Fruit fly (Drosophila melanogaster): ENCODE data around the gene CG7974.

Gene CG7974

dm6 chr3L:1636886-1637285 is 28.1 kb upstream of the CG7974 start:
- no peak for TF ChIP-seq cnc (optimal IDR thresholded peaks at IDR 0.05)
- no peak for TF ChIP-seq cic (GFP tag; optimal IDR thresholded peaks at IDR 0.05)
- no peak for TF ChIP-seq CG14711 (tag; optimal IDR thresholded peaks at IDR 0.05)
- TF ChIP-seq bab1 (GFP tag; optimal IDR thresholded peaks at IDR 0.05): no peak
- TF ChIP-seq CG5204 (GFP tag; optimal IDR thresholded peaks at IDR 0.05): no peak
- no peak for TF ChIP-seq Mnt (GFP tag; optimal IDR thresholded peaks at IDR 0.05)
- no peak for TF ChIP-seq ovo (GFP tag; optimal IDR thresholded peaks at IDR 0.05)
- TF ChIP-seq Hr96 (GFP tag; optimal IDR thresholded peaks at IDR 0.05): no peak
- no peak for TF ChIP-seq CG11617 (GFP tag; optimal IDR thresholded peaks at IDR 0.05)
- TF ChIP-seq CG7045 (GFP tag; optimal IDR thresholded peaks at IDR 0.05): no peak
- TF ChIP-seq CG7101 (tag; optimal IDR thresholded peaks at IDR 0.05): no peak

- no peak for TF ChIP-seq ovo (GFP tag; optimal IDR thresholded peaks at IDR 0.05)
- no peak for TF ChIP-seq toe (GFP tag; optimal IDR thresholded peaks at IDR 0.05)
- TF ChIP-seq tj (GFP tag; optimal IDR thresholded peaks at IDR 0.05): no peak
- TF ChIP-seq pad (GFP tag; optimal IDR thresholded peaks at IDR 0.05): no peak
- TF ChIP-seq kay (GFP tag; ENCODE audit: borderline replicate concordance): no peak
- TF ChIP-seq CG11617 (GFP tag; optimal IDR thresholded peaks at IDR 0.05): no peak
- no peak for TF ChIP-seq CG7101 (tag; optimal IDR thresholded peaks at IDR 0.05)
- TF ChIP-seq CG14711 (tag; optimal IDR thresholded peaks at IDR 0.05): no peak
- no peak for TF ChIP-seq CG33017 (tag; optimal IDR thresholded peaks at IDR 0.05)
- TF ChIP-seq bab1 (GFP tag; optimal IDR thresholded peaks at IDR 0.05): no peak
- no peak for TF ChIP-seq cnc (optimal IDR thresholded peaks at IDR 0.05)
These were observed 27.3 kb upstream of the CG7974 start, which contains the start of gene nSyb for dm6 chr3L:1637652-1638051. Gene nSyb, minus strand, starts transcription at chr3L:1637752.

- TF ChIP-seq CG11617 (GFP tag; optimal IDR thresholded peaks at IDR 0.05) (peak; percentile 65), tj (GFP tag; optimal IDR thresholded peaks at IDR 0.05) (peak; percentile 50), CG7101 (tag; optimal IDR thresholded peaks at IDR 0.05) (peak; percentile 78), Clk (GFP tag; optimal IDR thresholded peaks at IDR 0.05) (peak; percentile 68), CG33017 (tag; optimal IDR thresholded peaks at IDR 0.05) (peak; percentile 65), CG12768 (GFP tag; optimal IDR thresholded peaks at IDR 0.05) (peak; percentile 69), cnc (optimal IDR thresholded peaks at IDR 0.05) (no peak), toe (GFP tag; optimal IDR thresholded peaks at IDR 0.05) (peak; percentile 90), Crg-1 (GFP tag; optimal IDR thresholded peaks at IDR 0.05) (peak; percentile 65), Hr96 (GFP tag; optimal IDR thresholded peaks at IDR 0.05) (peak; percentile 84), kay (GFP tag; ENCODE audit: borderline replicate concordance) (no peak), CG1620 (GFP tag; optimal IDR thresholded peaks at IDR 0.05) (peak; percentile 83), CG7045 (GFP tag; optimal IDR thresholded peaks at IDR 0.05) (peak; percentile 75), bab1 (GFP tag; optimal IDR thresholded peaks at IDR 0.05) (peak; percentile 56), CG5204 (GFP tag; optimal IDR thresholded peaks at IDR 0.05) (no peak), CG14711 (tag; optimal IDR thresholded peaks at IDR 0.05) (peak; percentile 73), Mnt (GFP tag; optimal IDR thresholded peaks at IDR 0.05) (peak; percentile 59), ovo (GFP tag; optimal IDR thresholded peaks at IDR 0.05) (peak; percentile 58), pad (GFP tag; optimal IDR thresholded peaks at IDR 0.05) (peak; percentile 68), cic (GFP tag; optimal IDR thresholded peaks at IDR 0.05) (no peak)
These were observed 25.6 kb upstream of the CG7974 start, which contains the start of the genes Mettl2 and Bgb for dm6 chr3L:1639185-1639812. Gene Mettl2, minus strand, starts transcription at chr3L:1639235. Gene Bgb, plus strand, starts transcription at chr3L:1639711.

- TF ChIP-seq Crg-1 (GFP tag; optimal IDR thresholded peaks at IDR 0.05) (peak; percentile 97), kay (GFP tag; ENCODE audit: borderline replicate concordance) (no peak), cnc (optimal IDR thresholded peaks at IDR 0.05) (no peak), CG12768 (GFP tag; optimal IDR thresholded peaks at IDR 0.05) (peak; percentile 96), pad (GFP tag; optimal IDR thresholded peaks at IDR 0.05) (peak; percentile 86), CG7101 (tag; optimal IDR thresholded peaks at IDR 0.05) (peak; percentile 97), Clk (GFP tag; optimal IDR thresholded peaks at IDR 0.05) (peak; percentile 91), tj (GFP tag; optimal IDR thresholded peaks at IDR 0.05) (peak; percentile 76), ovo (GFP tag; optimal IDR thresholded peaks at IDR 0.05) (peak; percentile 84), toe (GFP tag; optimal IDR thresholded peaks at IDR 0.05) (peak; percentile 97), bab1 (GFP tag; optimal IDR thresholded peaks at IDR 0.05) (peak; percentile 98), CG11617 (GFP tag; optimal IDR thresholded peaks at IDR 0.05) (peak; percentile 94), Mnt (GFP tag; optimal IDR thresholded peaks at IDR 0.05) (peak; percentile 91), CG7045 (GFP tag; optimal IDR thresholded peaks at IDR 0.05) (peak; percentile 96), Hr96 (GFP tag; optimal IDR thresholded peaks at IDR 0.05) (peak; percentile 93), CG5204 (GFP tag; optimal IDR thresholded peaks at IDR 0.05) (peak; percentile 95), CG1620 (GFP tag; optimal IDR thresholded peaks at IDR 0.05) (peak; percentile 95), cic (GFP tag; optimal IDR thresholded peaks at IDR 0.05) (peak; percentile 74), CG14711 (tag; optimal IDR thresholded peaks at IDR 0.05) (peak; percentile 96), CG33017 (tag; optimal IDR thresholded peaks at IDR 0.05) (peak; percentile 97)
These were observed 19.9 kb upstream of the CG7974 start, which contains the start of the genes alphaCOP and CG13919 for dm6 chr3L:1644920-1645567. Gene alphaCOP, minus strand, starts transcription at chr3L:1645199. Gene CG13919, plus strand, starts transcription at chr3L:1645467.

- peak; percentile 28 for TF ChIP-seq Mnt (GFP tag; optimal IDR thresholded peaks at IDR 0.05)
- no peak for TF ChIP-seq CG12768 (GFP tag; optimal IDR thresholded peaks at IDR 0.05)
- TF ChIP-seq CG11617 (GFP tag; optimal IDR thresholded peaks at IDR 0.05): no peak
- TF ChIP-seq CG5204 (GFP tag; optimal IDR thresholded peaks at IDR 0.05): no peak
- no peak for TF ChIP-seq Hr96 (GFP tag; optimal IDR thresholded peaks at IDR 0.05)
- peak; percentile 34 for TF ChIP-seq ovo (GFP tag; optimal IDR thresholded peaks at IDR 0.05)
- peak; percentile 32 for TF ChIP-seq bab1 (GFP tag; optimal IDR thresholded peaks at IDR 0.05)
- TF ChIP-seq kay (GFP tag; ENCODE audit: borderline replicate concordance): no peak
- TF ChIP-seq CG7045 (GFP tag; optimal IDR thresholded peaks at IDR 0.05): no peak
- peak; percentile 99 for TF ChIP-seq CG14711 (tag; optimal IDR thresholded peaks at IDR 0.05)
- no peak for TF ChIP-seq CG33017 (tag; optimal IDR thresholded peaks at IDR 0.05)
- no peak for TF ChIP-seq tj (GFP tag; optimal IDR thresholded peaks at IDR 0.05)
- TF ChIP-seq CG1620 (GFP tag; optimal IDR thresholded peaks at IDR 0.05): peak; percentile 76
- TF ChIP-seq cnc (optimal IDR thresholded peaks at IDR 0.05): no peak
- TF ChIP-seq Crg-1 (GFP tag; optimal IDR thresholded peaks at IDR 0.05): peak; percentile 69
- TF ChIP-seq Clk (GFP tag; optimal IDR thresholded peaks at IDR 0.05): peak; percentile 3
- TF ChIP-seq cic (GFP tag; optimal IDR thresholded peaks at IDR 0.05): peak; percentile 19
- peak; percentile 26 for TF ChIP-seq toe (GFP tag; optimal IDR thresholded peaks at IDR 0.05)
- peak; percentile 38 for TF ChIP-seq pad (GFP tag; optimal IDR thresholded peaks at IDR 0.05)
- peak; percentile 57 for TF ChIP-seq CG7101 (tag; optimal IDR thresholded peaks at IDR 0.05)
These were observed 17.5 kb upstream of the CG7974 start, which contains the start of the genes CG17249 and Bro for dm6 chr3L:1647276-1647919. Gene CG17249, minus strand, starts transcription at chr3L:1647464. Gene Bro, plus strand, starts transcription at chr3L:1647869.

All from whole organism, adult.